Worm (Caenorhabditis elegans) whole organism, L3 larva: ENCODE measurements around the gene Y15E3A.5.

Experiments
- ZK546.5 ChIP-seq: sonication (generic microtip); optimal IDR thresholded peaks from 2 replicates; lab custom pipeline; 2017; ENCODE audit warnings: missing biosample characterization, missing genetic modification characterization
- ama-1 ChIP-seq: fragments of 150-350 bp; optimal IDR thresholded peaks from 2 replicates; lab custom pipeline; 2018
- ceh-16 ChIP-seq: sonication (generic microtip); optimal IDR thresholded peaks from 2 replicates; lab custom pipeline; 2017; ENCODE audit warnings: missing biosample characterization, missing genetic modification characterization
- ceh-82 ChIP-seq: fragments of 150-350 bp; optimal IDR thresholded peaks from 2 replicates; lab custom pipeline; 2014; ENCODE audit warnings: missing biosample characterization, missing genetic modification characterization
- ceh-9 ChIP-seq: sonication (generic microtip); optimal IDR thresholded peaks from 2 replicates; lab custom pipeline; 2018; ENCODE audit warnings: missing biosample characterization, missing genetic modification characterization
- egl-27 ChIP-seq: sonication (generic microtip); optimal IDR thresholded peaks from 4 replicates; lab custom pipeline; 2017; ENCODE audit warnings: missing biosample characterization, missing genetic modification reagents, missing genetic modification characterization
- egl-5 ChIP-seq: fragments of 150-350 bp; optimal IDR thresholded peaks from 2 replicates; lab custom pipeline; 2017; ENCODE audit warnings: missing biosample characterization, missing genetic modification reagents, missing genetic modification characterization, inconsistent platforms
- elt-1 ChIP-seq: fragments of 150-350 bp; optimal IDR thresholded peaks from 2 replicates; lab custom pipeline; 2014; ENCODE audit warnings: missing biosample characterization, missing genetic modification characterization
- elt-2 ChIP-seq: sonication (generic microtip); optimal IDR thresholded peaks from 2 replicates; lab custom pipeline; 2016; ENCODE audit warnings: missing genetic modification reagents, mild to moderate bottlenecking, missing genetic modification characterization, missing compliant biosample characterization
- elt-3 ChIP-seq, 3 experiments: fragments of 150-350 bp in 1 of 3; sonication (generic microtip) in 2 of 3; optimal IDR thresholded peaks; 2 replicates in 2 of 3; 4 replicates in 1 of 3; lab custom pipeline; 2014 to 2017; ENCODE audit warnings: missing biosample characterization in 3 of 3, missing genetic modification characterization in 3 of 3
- eor-1 ChIP-seq, 2 experiments: fragments of 150-350 bp; optimal IDR thresholded peaks; 2 replicates each; lab custom pipeline; 2014 to 2018; ENCODE audit warnings: missing biosample characterization in 2 of 2, missing genetic modification characterization in 2 of 2
- fkh-10 ChIP-seq: sonication (generic microtip); optimal IDR thresholded peaks from 2 replicates; lab custom pipeline; 2017; ENCODE audit warnings: missing biosample characterization, missing genetic modification reagents, missing genetic modification characterization
- fkh-2 ChIP-seq: fragments of 150-350 bp; optimal IDR thresholded peaks from 2 replicates; lab custom pipeline; 2014; ENCODE audit warnings: missing biosample characterization, missing genetic modification reagents, missing genetic modification characterization
- fos-1 ChIP-seq: fragments of 150-350 bp; optimal IDR thresholded peaks from 2 replicates; lab custom pipeline; 2014; ENCODE audit warnings: missing biosample characterization, missing genetic modification characterization
- hmg-11 ChIP-seq: sonication (generic microtip); optimal IDR thresholded peaks from 2 replicates; lab custom pipeline; 2016; ENCODE audit warnings: missing genetic modification characterization, missing compliant biosample characterization
- lin-39 ChIP-seq: fragments of 150-350 bp; optimal IDR thresholded peaks from 2 replicates; lab custom pipeline; 2018; ENCODE audit warnings: missing biosample characterization, missing genetic modification reagents, missing genetic modification characterization
- lsy-12 ChIP-seq: sonication (generic microtip); optimal IDR thresholded peaks from 2 replicates; lab custom pipeline; 2016; ENCODE audit warnings: mild to moderate bottlenecking, missing genetic modification characterization, missing compliant biosample characterization
- mdl-1 ChIP-seq: fragments of 150-350 bp; optimal IDR thresholded peaks from 2 replicates; lab custom pipeline; 2014; ENCODE audit warnings: missing biosample characterization, missing genetic modification characterization
- mml-1 ChIP-seq: fragments of 150-350 bp; sonication (generic microtip); optimal IDR thresholded peaks from 3 replicates; lab custom pipeline; 2014; ENCODE audit warnings: missing biosample characterization, missing genetic modification characterization
- nfya-1 ChIP-seq: sonication (generic microtip); optimal IDR thresholded peaks from 2 replicates; lab custom pipeline; 2017; ENCODE audit warnings: missing genetic modification characterization, mild to moderate bottlenecking, missing compliant biosample characterization, antibody characterized with exemption, moderate library complexity; ENCODE audit not compliant: insufficient read depth
- nhr-12 ChIP-seq: fragments of 150-350 bp; optimal IDR thresholded peaks from 2 replicates; lab custom pipeline; 2014; ENCODE audit warnings: missing biosample characterization, missing genetic modification characterization
- nhr-23 ChIP-seq: fragments of 150-350 bp; optimal IDR thresholded peaks from 2 replicates; lab custom pipeline; 2014; ENCODE audit warnings: missing biosample characterization, missing genetic modification reagents, missing genetic modification characterization
- nhr-237 ChIP-seq: fragments of 150-350 bp; optimal IDR thresholded peaks from 2 replicates; lab custom pipeline; 2014; ENCODE audit warnings: missing biosample characterization, missing genetic modification characterization
- nhr-25 ChIP-seq: sonication (generic microtip); optimal IDR thresholded peaks from 2 replicates; lab custom pipeline; 2017; ENCODE audit warnings: missing biosample characterization, missing genetic modification characterization
- nhr-28 ChIP-seq: fragments of 150-350 bp; optimal IDR thresholded peaks from 2 replicates; lab custom pipeline; 2014; ENCODE audit warnings: missing biosample characterization, missing genetic modification characterization
- nhr-43 ChIP-seq: sonication (generic microtip); optimal IDR thresholded peaks from 2 replicates; lab custom pipeline; 2016; ENCODE audit warnings: mild to moderate bottlenecking, missing genetic modification characterization, missing compliant biosample characterization; ENCODE audit not compliant: poor library complexity, severe bottlenecking
- nhr-67 ChIP-seq: fragments of 150-350 bp; optimal IDR thresholded peaks from 2 replicates; lab custom pipeline; 2014; ENCODE audit warnings: missing biosample characterization, missing genetic modification characterization
- nhr-76 ChIP-seq: fragments of 150-350 bp; sonication (generic microtip); optimal IDR thresholded peaks from 5 replicates; lab custom pipeline; 2014; ENCODE audit warnings: missing biosample characterization, missing genetic modification characterization
- nhr-77 ChIP-seq: fragments of 150-350 bp; optimal IDR thresholded peaks from 2 replicates; lab custom pipeline; 2014; ENCODE audit warnings: missing biosample characterization, missing genetic modification characterization
- pha-4 ChIP-seq: fragments of 150-350 bp; optimal IDR thresholded peaks from 2 replicates; lab custom pipeline; 2014; ENCODE audit warnings: missing biosample characterization, missing genetic modification reagents, missing genetic modification characterization
- sea-2 ChIP-seq: fragments of 150-350 bp; sonication (generic microtip); optimal IDR thresholded peaks from 4 replicates; lab custom pipeline; 2014; ENCODE audit warnings: missing biosample characterization, missing genetic modification reagents, missing genetic modification characterization
- skn-1 ChIP-seq: fragments of 150-350 bp; optimal IDR thresholded peaks from 2 replicates; lab custom pipeline; 2014; ENCODE audit warnings: missing biosample characterization, missing genetic modification characterization
- snpc-4 ChIP-seq: fragments of 150-350 bp; optimal IDR thresholded peaks from 2 replicates; lab custom pipeline; 2014; ENCODE audit warnings: missing biosample characterization, missing genetic modification characterization
- tbx-2 ChIP-seq: sonication (generic microtip); optimal IDR thresholded peaks from 2 replicates; lab custom pipeline; 2016; ENCODE audit warnings: mild to moderate bottlenecking, missing genetic modification characterization, missing compliant biosample characterization
- unc-39 ChIP-seq: sonication (generic microtip); optimal IDR thresholded peaks from 4 replicates; lab custom pipeline; 2017; ENCODE audit warnings: missing biosample characterization, missing genetic modification characterization
- unc-62 ChIP-seq: fragments of 150-350 bp; sonication (generic microtip); optimal IDR thresholded peaks from 4 replicates; lab custom pipeline; 2014; ENCODE audit warnings: missing biosample characterization, missing genetic modification reagents, missing genetic modification characterization
- zag-1 ChIP-seq: fragments of 150-350 bp; optimal IDR thresholded peaks from 2 replicates; lab custom pipeline; 2014; ENCODE audit warnings: missing biosample characterization, missing genetic modification characterization
- ztf-11 ChIP-seq: fragments of 150-350 bp; optimal IDR thresholded peaks from 2 replicates; lab custom pipeline; 2014; ENCODE audit warnings: missing biosample characterization, missing genetic modification characterization
- ztf-4 ChIP-seq: fragments of 150-350 bp; optimal IDR thresholded peaks from 2 replicates; lab custom pipeline; 2014; ENCODE audit warnings: missing biosample characterization, missing genetic modification characterization

Y15E3A.5 gene

DNA sequence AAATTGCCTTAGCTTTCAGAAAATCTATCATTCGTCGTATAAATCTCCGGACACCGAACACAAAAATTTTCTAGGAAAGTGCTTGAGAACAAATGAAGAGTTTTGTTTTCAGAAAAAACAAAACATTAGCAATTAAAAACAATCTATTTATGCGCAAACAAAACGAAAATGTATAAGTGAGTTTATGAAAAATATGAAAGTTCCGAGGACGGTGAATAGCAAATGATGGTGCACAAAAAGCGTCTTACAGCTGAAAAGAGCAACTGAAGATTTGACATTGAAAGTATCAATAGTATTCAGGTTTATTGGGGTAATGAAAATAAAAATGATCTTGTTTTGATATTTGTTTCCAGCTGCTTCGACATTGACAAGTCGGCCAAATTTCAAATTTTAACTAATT lies 40.4 kb upstream of the Y15E3A.5 start:
- TF ChIP-seq nhr-28 (tag; lab: Kevin White, UChicago) (no peak), fkh-10 (GFP tag; lab: Kevin White, UChicago) (no peak), ceh-16 (tag; lab: Kevin White, UChicago) (no peak)

- TF ChIP-seq pha-4 (tag; lab: Kevin White, UChicago) (no peak), lin-39 (tag; lab: Kevin White, UChicago) (peak; percentile 10)
Measured at ce11 chrX:15302863-15303262, 37.5 kb upstream of the Y15E3A.5 start, which contains the start of gene ser-2. ser-2 (minus strand) TSS chrX:15302963.

ce11 chrX:15307677-15308076 lies 32.7 kb upstream of the Y15E3A.5 start:
- no peak for TF ChIP-seq nhr-28 (tag; lab: Kevin White, UChicago)
- TF ChIP-seq nhr-23 (tag; lab: Kevin White, UChicago): peak; percentile 77
- peak; percentile 4 for TF ChIP-seq nhr-25 (tag; lab: Kevin White, UChicago)
- TF ChIP-seq, all 47 proteins: peak for 2

DNA sequence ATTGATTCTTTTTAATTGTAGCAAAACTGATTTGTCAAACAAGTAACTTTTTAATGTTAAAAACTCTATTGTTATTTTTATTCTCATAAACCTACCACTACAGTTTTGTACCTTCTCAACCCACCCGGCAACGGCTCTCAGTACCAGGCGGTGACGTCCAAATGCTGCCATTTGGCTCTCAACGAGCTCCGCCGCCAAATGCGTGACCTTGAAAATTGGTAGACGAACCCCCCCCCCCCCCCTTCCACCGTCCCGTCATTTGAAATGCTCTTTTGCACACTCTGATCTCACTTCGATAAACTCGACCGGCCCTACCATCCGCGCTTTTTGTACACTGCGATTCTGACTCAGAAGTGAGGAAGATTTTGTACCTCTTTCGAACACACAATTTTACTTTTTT lies 31.7 kb upstream of the Y15E3A.5 start:
- TF ChIP-seq snpc-4 (tag; lab: Kevin White, UChicago): no peak
- no peak for TF ChIP-seq elt-1 (tag; lab: Kevin White, UChicago)

DNA sequence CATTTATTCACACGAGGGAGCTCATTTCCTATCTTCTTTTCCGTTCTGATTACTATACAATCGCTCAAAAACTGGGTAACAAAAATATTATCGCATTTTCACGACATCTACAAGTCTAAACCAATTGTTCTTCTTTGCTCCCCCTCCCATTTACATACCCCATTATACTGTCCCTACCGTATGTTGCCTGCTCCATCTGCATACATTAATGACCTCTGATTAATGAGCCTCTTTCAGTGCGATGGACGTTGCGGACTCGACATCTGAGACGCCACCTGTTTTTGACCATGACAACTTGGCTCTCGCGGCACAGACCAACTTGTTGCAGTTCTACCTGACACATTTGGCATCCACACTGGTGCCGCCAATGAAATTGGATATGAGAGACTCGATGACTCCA lies 31.2 kb upstream of the Y15E3A.5 start, which contains the start of gene nhr-91:
TSS of gene nhr-91 (plus strand) at position 232 of the 400 bp plus-strand sequence.
- TF ChIP-seq mdl-1 (no peak), lin-39 (tag; lab: Kevin White, UChicago) (no peak), ceh-9 (tag; lab: Kevin White, UChicago) (no peak), nhr-43 (tag; lab: Kevin White, UChicago) (no peak), ZK546.5 (tag; lab: Kevin White, UChicago) (no peak), zag-1 (tag; lab: Kevin White, UChicago) (no peak), pha-4 (tag; lab: Kevin White, UChicago) (no peak), fkh-2 (tag; lab: Kevin White, UChicago) (no peak), nfya-1 (no peak), nhr-237 (no peak), ceh-82 (tag; lab: Kevin White, UChicago) (no peak), ztf-4 (tag; lab: Kevin White, UChicago) (no peak), nhr-77 (tag; lab: Kevin White, UChicago) (no peak), egl-5 (no peak), elt-3 (tag; optimal IDR thresholded peaks at IDR 0.05; lab: Kevin White, UChicago) (no peak), nhr-76 (no peak), tbx-2 (no peak)
- TF ChIP-seq, all 47 proteins: peak for 0

ce11 chrX:15310330-15310776 lies 30.0 kb upstream of the Y15E3A.5 start:
- TF ChIP-seq tbx-2 (peak; percentile 8), ZK546.5 (tag; lab: Kevin White, UChicago) (no peak), nhr-23 (tag; lab: Kevin White, UChicago) (peak; percentile 85), elt-3 (tag; optimal IDR thresholded peaks at IDR 0.05; lab: Kevin White, UChicago) (peak in 1 of 3 experiments; percentile 11), lsy-12 (peak; percentile 66), skn-1 (tag; lab: Kevin White, UChicago) (no peak), nhr-77 (tag; lab: Kevin White, UChicago) (no peak), nfya-1 (no peak), nhr-76 (no peak), nhr-25 (tag; lab: Kevin White, UChicago) (peak; percentile 86)

DNA sequence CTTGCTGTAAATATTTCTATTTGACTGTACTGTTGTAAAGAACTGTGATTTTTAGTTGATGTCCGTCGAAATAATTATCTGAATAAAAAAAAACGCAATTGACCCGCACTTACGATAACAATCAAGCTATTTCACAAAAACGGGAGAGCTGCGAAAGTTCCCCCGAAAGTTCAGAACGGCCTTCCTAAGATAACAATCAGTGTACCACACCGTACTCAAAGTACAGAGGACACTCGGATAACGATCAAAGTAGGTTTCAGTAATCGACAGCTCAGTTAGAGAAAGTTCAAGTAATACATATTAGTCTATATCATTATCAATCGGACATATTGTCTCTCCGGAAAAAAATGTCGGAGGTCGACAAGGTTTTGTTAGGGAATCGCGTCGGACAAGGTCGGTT lies 29.4 kb upstream of the Y15E3A.5 start:
- TF ChIP-seq hmg-11: no peak
- no peak for TF ChIP-seq ceh-82 (tag; lab: Kevin White, UChicago)
- TF ChIP-seq nhr-76: no peak
- no peak for TF ChIP-seq ztf-11 (tag; lab: Kevin White, UChicago)
- TF ChIP-seq nhr-67 (tag; lab: Kevin White, UChicago): no peak
- TF ChIP-seq skn-1 (tag; lab: Kevin White, UChicago): no peak
- peak; percentile 89 for TF ChIP-seq elt-1 (tag; lab: Kevin White, UChicago)
- TF ChIP-seq unc-62 (GFP tag; lab: Kevin White, UChicago): no peak
- TF ChIP-seq sea-2: no peak
- TF ChIP-seq ceh-9 (tag; lab: Kevin White, UChicago): no peak
- TF ChIP-seq eor-1 (tag; optimal IDR thresholded peaks at IDR 0.05; lab: Kevin White, UChicago): no peak
- TF ChIP-seq mml-1: no peak
- TF ChIP-seq tbx-2: no peak
- no peak for TF ChIP-seq fos-1
- TF ChIP-seq lsy-12: peak; percentile 28
- TF ChIP-seq nhr-23 (tag; lab: Kevin White, UChicago): peak; percentile 34
- no peak for TF ChIP-seq nhr-237
- TF ChIP-seq snpc-4 (tag; lab: Kevin White, UChicago): no peak
- no peak for TF ChIP-seq nhr-12 (tag; lab: Kevin White, UChicago)
- TF ChIP-seq fkh-10 (GFP tag; lab: Kevin White, UChicago): no peak
- TF ChIP-seq ama-1 (lab: Kevin White, UChicago): no peak
- no peak for TF ChIP-seq elt-3 (tag; optimal IDR thresholded peaks at IDR 0.05; lab: Kevin White, UChicago)
- TF ChIP-seq unc-39 (tag; lab: Kevin White, UChicago): no peak
- TF ChIP-seq nhr-25 (tag; lab: Kevin White, UChicago): peak; percentile 44
- no peak for TF ChIP-seq elt-2 (tag; lab: Kevin White, UChicago)
- no peak for TF ChIP-seq egl-27 (tag; lab: Kevin White, UChicago)
